Worm (Caenorhabditis elegans): ENCODE data around the gene H14N18.4.

H14N18.4 gene

DNA sequence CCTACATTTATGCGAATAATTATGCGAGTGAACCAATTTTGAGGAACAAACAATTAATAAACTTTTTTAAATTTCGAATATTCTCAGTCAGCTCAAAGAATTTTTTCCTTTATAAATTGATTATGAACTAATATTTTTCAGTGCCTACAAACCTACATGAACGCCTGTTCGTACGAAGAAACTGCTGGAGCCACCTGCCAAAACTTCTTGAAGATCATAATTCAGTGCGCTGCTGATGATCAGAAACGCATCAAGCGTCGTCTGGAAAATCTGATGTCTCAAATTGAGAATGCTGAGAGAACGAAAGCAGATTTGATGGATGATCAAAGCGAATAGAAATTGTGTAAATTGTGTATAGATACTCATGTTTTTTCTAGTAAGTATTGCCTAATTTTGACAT lies 10.2 kb upstream of the H14N18.4 start:
- TF ChIP-seq nhr-43 (tag; optimal IDR thresholded peaks at IDR 0.05; ENCODE audit: poor library complexity, severe bottlenecking) (peak; percentile 8), ama-1 (optimal IDR thresholded peaks at IDR 0.05) (peak; percentile 76), daf-12 (tag; optimal IDR thresholded peaks at IDR 0.05) (no peak)

DNA sequence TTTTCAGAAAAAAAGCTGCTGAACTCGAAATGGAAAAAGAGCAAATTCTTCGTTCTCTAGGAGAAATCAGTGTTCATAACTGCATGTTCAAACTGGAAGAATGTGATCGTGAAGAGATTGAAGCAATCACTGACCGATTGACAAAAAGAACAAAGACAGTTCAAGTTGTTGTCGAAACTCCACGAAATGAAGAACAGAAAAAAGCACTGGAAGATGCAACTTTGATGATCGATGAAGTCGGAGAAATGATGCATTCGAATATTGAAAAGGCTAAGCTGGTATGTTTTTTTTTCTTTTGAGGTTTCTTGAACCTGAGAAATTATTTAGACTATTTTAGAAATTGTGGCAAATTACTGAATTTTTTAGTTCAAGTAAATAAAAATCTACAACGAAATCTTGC lies 9.7 kb upstream of the H14N18.4 start:
- no peak for TF ChIP-seq egl-27 (tag; optimal IDR thresholded peaks at IDR 0.05)
- TF ChIP-seq ama-1 (optimal IDR thresholded peaks at IDR 0.05) = peak; percentile 81

DNA sequence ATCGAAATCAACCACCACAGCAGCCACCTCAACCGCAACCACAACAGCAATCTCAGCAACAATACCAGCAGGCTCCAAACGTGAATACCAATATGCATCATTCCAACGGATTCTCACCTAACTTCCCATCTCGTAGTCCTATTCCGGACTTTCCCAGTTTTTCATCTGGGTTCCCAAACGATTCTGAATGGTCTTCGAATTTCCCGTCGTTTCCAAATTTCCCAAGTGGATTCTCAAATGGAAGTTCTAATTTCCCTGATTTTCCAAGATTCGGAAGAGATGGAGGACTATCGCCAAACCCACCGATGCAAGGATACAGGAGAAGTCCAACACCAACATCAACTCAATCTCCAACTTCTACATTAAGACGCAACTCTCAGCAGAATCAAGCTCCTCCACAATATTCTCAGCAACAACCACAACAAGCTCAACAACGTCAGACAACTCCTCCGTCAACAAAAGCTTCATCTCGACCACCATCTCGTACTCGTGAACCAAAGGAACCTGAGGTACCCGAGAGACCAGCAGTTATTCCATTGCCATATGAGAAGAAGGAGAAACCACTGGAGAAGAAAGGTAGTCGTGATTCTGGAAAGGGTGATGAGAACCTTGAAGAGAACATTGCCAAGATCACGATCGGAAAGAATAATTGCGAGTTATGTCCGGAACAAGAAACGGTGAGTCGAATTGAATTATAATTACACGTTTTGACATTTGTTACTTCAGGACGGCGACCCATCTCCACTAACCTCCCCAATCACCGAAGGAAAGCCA lies 8.9 kb upstream of the H14N18.4 start:
- TF ChIP-seq elt-3 (tag; optimal IDR thresholded peaks at IDR 0.05) (no peak), nfya-1 (tag; optimal IDR thresholded peaks at IDR 0.05; ENCODE audit: insufficient read depth) (no peak), ama-1 (optimal IDR thresholded peaks at IDR 0.05) (peak; percentile 64), fos-1 (tag; optimal IDR thresholded peaks at IDR 0.05) (no peak), skn-1 (tag; optimal IDR thresholded peaks at IDR 0.05) (no peak), ceh-28 (tag; optimal IDR thresholded peaks at IDR 0.05) (no peak), egl-5 (tag; optimal IDR thresholded peaks at IDR 0.05) (no peak)

- TF ChIP-seq nhr-23 (tag; optimal IDR thresholded peaks at IDR 0.05) (peak; percentile 44), nhr-25 (tag; optimal IDR thresholded peaks at IDR 0.05) (peak; percentile 76), ceh-28 (tag; optimal IDR thresholded peaks at IDR 0.05) (peak; percentile 13), egl-27 (tag; optimal IDR thresholded peaks at IDR 0.05) (no peak), nfya-1 (tag; optimal IDR thresholded peaks at IDR 0.05; ENCODE audit: insufficient read depth) (peak; percentile 29), pqm-1 (tag; optimal IDR thresholded peaks at IDR 0.05) (peak; percentile 33), snpc-4 (tag; optimal IDR thresholded peaks at IDR 0.05) (no peak), elt-2 (tag; optimal IDR thresholded peaks at IDR 0.05) (peak; percentile 67)
These were observed 8.2 kb upstream of the H14N18.4 start for ce11 chrV:8936791-8937475.

DNA sequence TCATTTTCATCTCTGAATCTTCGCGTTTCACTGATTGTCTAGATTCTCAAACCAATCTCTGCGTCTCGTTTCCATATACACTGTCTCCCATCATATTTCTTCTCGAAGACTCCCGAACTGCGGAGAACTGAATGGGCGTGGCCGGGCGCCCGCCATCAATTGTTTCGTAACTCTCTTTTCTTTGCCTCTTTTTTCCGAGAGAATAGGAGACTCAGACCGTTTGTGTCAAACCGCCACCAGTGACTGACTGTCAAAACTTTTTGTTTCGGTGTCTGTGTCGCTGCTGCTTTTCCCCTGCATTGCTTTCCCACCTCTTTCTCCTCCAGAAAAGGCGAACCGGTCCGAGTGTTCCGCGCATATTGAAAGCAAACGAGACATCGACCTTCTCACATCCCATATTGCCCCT lies 7.4 kb upstream of the H14N18.4 start, which contains the start of gene unc-23:
Gene unc-23 (plus strand): TSS at position 176 of the 406 bp plus-strand sequence.
- TF ChIP-seq hmg-11 (tag; optimal IDR thresholded peaks at IDR 0.05) (no peak), skn-1 (tag; optimal IDR thresholded peaks at IDR 0.05) (no peak), ceh-28 (tag; optimal IDR thresholded peaks at IDR 0.05) (peak; percentile 80), ZK546.5 (tag; optimal IDR thresholded peaks at IDR 0.05) (no peak), mml-1 (tag; optimal IDR thresholded peaks at IDR 0.05) (peak; percentile 5), lin-15B (tag; optimal IDR thresholded peaks at IDR 0.05) (peak; percentile 26), ceh-82 (tag; optimal IDR thresholded peaks at IDR 0.05) (no peak), elt-2 (tag; optimal IDR thresholded peaks at IDR 0.05) (peak; percentile 84), egl-5 (tag; optimal IDR thresholded peaks at IDR 0.05) (no peak), nhr-11 (tag; optimal IDR thresholded peaks at IDR 0.05) (peak; percentile 68), jun-1 (tag; optimal IDR thresholded peaks at IDR 0.05) (peak; percentile 86), pqm-1 (tag; optimal IDR thresholded peaks at IDR 0.05) (peak; percentile 35), R02D3.7 (tag; optimal IDR thresholded peaks at IDR 0.05) (peak; percentile 48), nhr-77 (tag; optimal IDR thresholded peaks at IDR 0.05) (no peak), daf-12 (tag; optimal IDR thresholded peaks at IDR 0.05) (no peak), nhr-237 (tag; optimal IDR thresholded peaks at IDR 0.05) (no peak), elt-1 (tag; optimal IDR thresholded peaks at IDR 0.05) (peak; percentile 2), unc-39 (tag; optimal IDR thresholded peaks at IDR 0.05) (no peak), nhr-23 (tag; optimal IDR thresholded peaks at IDR 0.05) (peak; percentile 86), ceh-9 (tag; optimal IDR thresholded peaks at IDR 0.05) (no peak), fkh-10 (GFP tag; optimal IDR thresholded peaks at IDR 0.05) (no peak), ztf-4 (tag; optimal IDR thresholded peaks at IDR 0.05) (no peak), eor-1 (tag; optimal IDR thresholded peaks at IDR 0.05) (peak in 1 of 2 experiments; percentile 51), ama-1 (optimal IDR thresholded peaks at IDR 0.05) (peak; percentile 56), elt-3 (tag; optimal IDR thresholded peaks at IDR 0.05) (peak; percentile 31 to 67 (median 56)), nhr-25 (tag; optimal IDR thresholded peaks at IDR 0.05) (peak; percentile 92), fkh-2 (tag; optimal IDR thresholded peaks at IDR 0.05) (no peak), nhr-76 (tag; optimal IDR thresholded peaks at IDR 0.05) (no peak), nhr-12 (tag; optimal IDR thresholded peaks at IDR 0.05) (no peak), fos-1 (tag; optimal IDR thresholded peaks at IDR 0.05) (peak; percentile 56), nhr-43 (tag; optimal IDR thresholded peaks at IDR 0.05; ENCODE audit: poor library complexity, severe bottlenecking) (peak; percentile 90), pha-4 (tag; optimal IDR thresholded peaks at IDR 0.05) (peak; percentile 81), sea-2 (GFP tag; optimal IDR thresholded peaks at IDR 0.05) (no peak), tbx-2 (tag; optimal IDR thresholded peaks at IDR 0.05) (peak; percentile 43), nhr-67 (tag; optimal IDR thresholded peaks at IDR 0.05) (no peak), snpc-4 (tag; optimal IDR thresholded peaks at IDR 0.05) (no peak), egl-27 (tag; optimal IDR thresholded peaks at IDR 0.05) (peak; percentile 50), lin-39 (tag; optimal IDR thresholded peaks at IDR 0.05) (peak; percentile 44), zag-1 (tag; optimal IDR thresholded peaks at IDR 0.05) (no peak)

All from whole organism, L3 larva.